Fruit fly (Drosophila melanogaster) whole organism, adult: ENCODE results near the gene CG32444.

ENCODE experiments used
- CG1620 ChIP-seq: fragments of 200-800 bp; sonication (Bioruptor generic); optimal IDR thresholded peaks from 2 replicates; lab custom pipeline; 2016; ENCODE audit warnings: missing biosample characterization, missing genetic modification characterization
- CG33017 ChIP-seq: fragments of 200-800 bp; sonication (Bioruptor generic); optimal IDR thresholded peaks from 2 replicates; lab custom pipeline; 2018; ENCODE audit warnings: missing biosample characterization, mild to moderate bottlenecking, missing genetic modification characterization, moderate library complexity
- Mnt ChIP-seq: fragments of 200-800 bp; sonication (Bioruptor generic); optimal IDR thresholded peaks from 2 replicates; lab custom pipeline; 2016; ENCODE audit warnings: missing biosample characterization, mild to moderate bottlenecking, missing genetic modification characterization
- kay ChIP-seq: fragments of 200-800 bp; sonication (Bioruptor generic); peaks from one replicate; lab custom pipeline; 2016; ENCODE audit warnings: missing biosample characterization, missing genetic modification characterization, borderline replicate concordance

DNA sequence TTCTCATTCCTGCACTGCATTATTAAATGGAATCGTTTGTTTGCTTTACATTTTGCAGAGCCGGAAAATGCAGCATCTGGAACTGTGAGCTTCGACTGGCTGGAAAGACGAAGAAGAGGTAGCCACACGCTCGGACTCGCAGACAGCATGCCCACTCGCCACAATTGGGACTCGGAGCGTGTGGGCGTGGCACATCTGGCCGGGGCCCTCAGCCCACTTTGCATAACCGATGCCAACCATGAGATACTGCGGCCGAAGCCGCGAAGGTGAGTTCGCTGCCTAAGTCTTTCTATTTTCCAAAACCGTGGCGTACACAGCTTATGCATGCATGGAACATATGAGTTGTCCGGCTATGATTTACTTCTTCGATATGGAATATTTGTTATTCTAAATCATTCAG, 15.4 kb downstream of the CG32444 start:
- TF ChIP-seq CG33017 (tag; lab: Kevin White, UChicago) (no peak), CG1620 (GFP tag; lab: Kevin White, UChicago) (no peak), Mnt (GFP tag; lab: Kevin White, UChicago) (no peak), kay (GFP tag; lab: Kevin White, UChicago) (no peak)
